Worm (Caenorhabditis elegans): Measurements from ENCODE around the gene nhr-105.
A peak's percentile ranks its signal among the peaks of the same experiment; 100 is the strongest.

Gene nhr-105

DNA sequence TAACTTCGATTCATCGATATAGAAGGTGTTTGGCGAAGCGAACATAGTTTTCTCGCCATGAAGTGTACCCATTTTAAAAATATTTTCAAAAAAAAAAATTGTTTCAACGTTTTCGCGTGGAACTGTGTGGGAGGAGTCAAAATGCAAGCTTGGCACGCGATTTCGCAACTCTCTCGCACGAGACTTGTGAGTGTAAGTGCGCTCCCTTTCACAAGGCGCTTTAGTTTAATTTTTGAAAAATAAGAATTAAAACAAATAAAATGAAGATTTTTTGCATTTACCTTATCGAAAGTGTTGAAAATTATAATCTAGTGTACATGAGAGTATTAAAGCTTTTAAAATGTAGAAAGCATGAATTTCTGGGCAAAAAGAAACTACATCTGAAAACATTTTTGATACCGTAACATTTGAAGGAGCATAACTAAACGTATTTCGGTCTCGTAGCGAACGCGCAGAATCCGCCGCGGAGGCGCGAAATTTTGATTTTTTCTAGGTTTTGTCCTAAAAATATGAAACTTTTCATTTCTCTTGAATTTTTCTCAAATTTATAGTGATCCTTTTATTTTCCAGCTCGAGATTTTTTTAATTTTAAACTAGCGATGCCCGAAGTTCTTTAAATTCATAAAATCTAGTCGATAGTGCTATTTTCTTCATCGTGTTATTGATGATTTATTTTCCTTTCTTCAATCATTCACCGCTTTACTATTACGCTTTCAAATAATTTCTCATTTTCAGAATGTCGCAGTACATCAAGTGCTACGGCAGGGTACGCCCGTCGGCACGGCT lies 10.3 kb upstream of the nhr-105 start, which contains the start of the genes cogc-2 and klp-18 (continued):
- TF ChIP-seq eyg-1 (tag; optimal IDR thresholded peaks at IDR 0.05) (no peak), ztf-16 (tag; optimal IDR thresholded peaks at IDR 0.05) (peak; percentile 58), unc-42 (tag; optimal IDR thresholded peaks at IDR 0.05) (peak; percentile 45), syd-9 (tag; optimal IDR thresholded peaks at IDR 0.05) (no peak), fkh-6 (tag; optimal IDR thresholded peaks at IDR 0.05) (peak; percentile 36), pqm-1 (tag; optimal IDR thresholded peaks at IDR 0.05) (no peak), ceh-2 (tag; optimal IDR thresholded peaks at IDR 0.05) (peak; percentile 77), fkh-10 (GFP tag; optimal IDR thresholded peaks at IDR 0.05) (peak; percentile 4), unc-3 (GFP tag; conservative IDR thresholded peaks at IDR 0.05) (no peak), unc-3 (tag; optimal IDR thresholded peaks at IDR 0.05) (peak; percentile 45), elt-2 (tag; optimal IDR thresholded peaks at IDR 0.05) (peak; percentile 80), ceh-24 (tag; optimal IDR thresholded peaks at IDR 0.05) (no peak), madf-2 (tag; optimal IDR thresholded peaks at IDR 0.05) (peak; percentile 30), pha-2 (tag; optimal IDR thresholded peaks at IDR 0.05) (peak; percentile 52), ttx-3 (tag; optimal IDR thresholded peaks at IDR 0.05) (peak; percentile 44), nhr-11 (tag; optimal IDR thresholded peaks at IDR 0.05) (no peak), nhr-232 (tag; optimal IDR thresholded peaks at IDR 0.05) (peak; percentile 18), ets-4 (tag; optimal IDR thresholded peaks at IDR 0.05) (peak; percentile 24), elt-4 (tag; optimal IDR thresholded peaks at IDR 0.05) (no peak), sox-4 (tag; optimal IDR thresholded peaks at IDR 0.05) (peak; percentile 67), sox-2 (GFP tag; IDR thresholded peaks at IDR 0.05) (no peak), odd-2 (tag; optimal IDR thresholded peaks at IDR 0.05) (peak; percentile 16), K09A11.1 (tag; optimal IDR thresholded peaks at IDR 0.05; ENCODE audit: insufficient read depth) (peak; percentile 53), ahr-1 (tag; optimal IDR thresholded peaks at IDR 0.05) (peak; percentile 47), tbx-7 (tag; optimal IDR thresholded peaks at IDR 0.05) (peak; percentile 11), ceh-31 (tag; optimal IDR thresholded peaks at IDR 0.05) (peak; percentile 71), ceh-19 (GFP tag; optimal IDR thresholded peaks at IDR 0.05) (no peak), ceh-45 (GFP tag; IDR thresholded peaks at IDR 0.05) (0 out of 2 replicates have a peak, but pooled peaks have one; percentile 15), ceh-34 (tag; optimal IDR thresholded peaks at IDR 0.05) (peak; percentile 44)

DNA sequence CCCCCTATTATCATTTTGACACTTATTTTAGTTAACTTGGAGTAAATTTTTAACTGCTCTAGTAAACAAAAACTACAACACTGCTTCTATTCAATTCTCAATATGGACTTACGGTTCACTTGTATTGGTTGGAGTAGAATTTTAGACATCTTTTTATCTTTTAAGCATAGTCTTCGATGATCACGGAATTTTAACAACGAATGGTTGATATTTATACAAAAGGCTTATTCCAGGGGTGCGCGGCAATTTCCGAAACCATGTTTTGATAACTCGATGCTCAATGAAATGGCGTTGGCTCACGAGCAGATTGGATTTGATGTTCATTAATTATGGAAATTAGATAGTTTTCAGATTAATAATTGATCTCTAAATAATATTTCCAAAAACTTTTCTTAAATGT lies 6.5 kb upstream of the nhr-105 start:
- TF ChIP-seq pag-3 (tag; optimal IDR thresholded peaks at IDR 0.05; ENCODE audit: borderline replicate concordance) (no peak), C38D4.7 (GFP tag; optimal IDR thresholded peaks at IDR 0.05) (no peak), hlh-15 (tag; optimal IDR thresholded peaks at IDR 0.05) (no peak), hlh-13 (GFP tag; optimal IDR thresholded peaks at IDR 0.05) (no peak), rnt-1 (tag; optimal IDR thresholded peaks at IDR 0.05) (no peak), eyg-1 (tag; optimal IDR thresholded peaks at IDR 0.05) (no peak)

DNA sequence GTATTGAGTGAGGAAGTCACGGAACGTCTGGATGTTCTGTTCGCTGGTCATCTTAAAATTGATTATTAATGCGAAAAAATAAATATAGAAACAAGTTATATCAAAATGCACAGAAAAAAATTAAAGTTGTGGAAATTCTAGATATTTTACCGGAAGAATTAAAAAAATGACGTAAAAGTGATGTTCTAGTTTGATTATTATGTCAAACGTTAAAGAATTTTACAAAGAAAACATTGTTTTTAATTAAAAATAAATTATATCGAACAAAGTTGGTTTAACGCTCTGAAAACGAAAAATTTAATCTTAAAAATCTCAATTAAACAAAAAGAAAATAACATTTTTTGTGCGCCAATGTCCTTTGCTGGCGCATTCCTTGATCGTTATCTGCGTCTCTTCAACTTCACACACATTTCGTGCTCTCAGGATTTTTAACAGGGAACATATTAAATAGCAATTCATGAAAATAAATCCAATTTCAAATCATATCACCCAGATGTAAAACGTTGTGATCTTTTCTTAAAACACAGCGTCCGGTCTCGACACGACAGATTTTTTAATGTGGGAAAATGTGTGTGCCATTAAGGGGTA lies 5.3 kb upstream of the nhr-105 start, which contains the start of gene tin-9.1:
tin-9.1 (minus strand) TSS at position 51 of the 588 bp plus-strand sequence.
- TF ChIP-seq nfya-1 (tag; optimal IDR thresholded peaks at IDR 0.05) (peak; percentile 32), che-1 (tag; optimal IDR thresholded peaks at IDR 0.05) (no peak), sox-2 (GFP tag; IDR thresholded peaks at IDR 0.05) (no peak), sox-4 (tag; optimal IDR thresholded peaks at IDR 0.05) (no peak), unc-42 (tag; optimal IDR thresholded peaks at IDR 0.05) (peak; percentile 8)
